Worm (Caenorhabditis elegans) whole organism, L2 larva: ENCODE measurements around the gene bbln-1.

Experiments
- C34F6.9 ChIP-seq: fragments of 150-350 bp; optimal IDR thresholded peaks from 2 replicates; lab custom pipeline; 2014; ENCODE audit warnings: missing biosample characterization, missing genetic modification characterization
- F13H6.1 ChIP-seq: sonication (generic microtip); optimal IDR thresholded peaks from 2 replicates; lab custom pipeline; 2016; ENCODE audit warnings: missing genetic modification characterization, missing compliant biosample characterization
- R02D3.7 ChIP-seq: fragments of 150-350 bp; optimal IDR thresholded peaks from 2 replicates; lab custom pipeline; 2014; ENCODE audit warnings: missing biosample characterization, missing genetic modification characterization
- Y55F3AM.14 ChIP-seq: fragments of 200-800 bp; sonication (Bioruptor generic); optimal IDR thresholded peaks from 2 replicates; lab custom pipeline; 2018; ENCODE audit warnings: mild to moderate bottlenecking, missing genetic modification characterization, missing compliant biosample characterization
- ZK546.5 ChIP-seq: sonication (generic microtip); optimal IDR thresholded peaks from 2 replicates; lab custom pipeline; 2017; ENCODE audit warnings: missing biosample characterization, missing genetic modification characterization
- alr-1 ChIP-seq: fragments of 150-350 bp; optimal IDR thresholded peaks from 2 replicates; lab custom pipeline; 2014; ENCODE audit warnings: missing biosample characterization, missing genetic modification characterization
- aly-2 ChIP-seq: fragments of 150-350 bp; optimal IDR thresholded peaks from 2 replicates; lab custom pipeline; 2014; ENCODE audit warnings: missing biosample characterization, missing genetic modification characterization
- ama-1 ChIP-seq: fragments of 150-350 bp; optimal IDR thresholded peaks from 2 replicates; lab custom pipeline; 2018; ENCODE audit warnings: inconsistent platforms
- blmp-1 ChIP-seq: sonication (generic microtip); optimal IDR thresholded peaks from 2 replicates; lab custom pipeline; 2017; ENCODE audit warnings: missing genetic modification characterization, mild to moderate bottlenecking, missing compliant biosample characterization, antibody characterized with exemption, moderate library complexity; ENCODE audit not compliant: insufficient read depth
- ceh-16 ChIP-seq: fragments of 150-350 bp; optimal IDR thresholded peaks from 2 replicates; lab custom pipeline; 2014; ENCODE audit warnings: missing biosample characterization, missing genetic modification characterization
- ceh-82 ChIP-seq: fragments of 150-350 bp; optimal IDR thresholded peaks from 2 replicates; lab custom pipeline; 2014; ENCODE audit warnings: missing biosample characterization, missing genetic modification characterization
- crh-2 ChIP-seq: sonication (generic microtip); optimal IDR thresholded peaks from 2 replicates; lab custom pipeline; 2017; ENCODE audit warnings: missing biosample characterization, missing genetic modification characterization
- dmd-4 ChIP-seq: sonication (generic microtip); optimal IDR thresholded peaks from 2 replicates; lab custom pipeline; 2017; ENCODE audit warnings: missing biosample characterization, missing genetic modification characterization
- egl-27 ChIP-seq: sonication (generic microtip); optimal IDR thresholded peaks from 3 replicates; lab custom pipeline; 2017; ENCODE audit warnings: missing biosample characterization, missing genetic modification reagents, missing genetic modification characterization
- elt-1 ChIP-seq: fragments of 150-350 bp; optimal IDR thresholded peaks from 2 replicates; lab custom pipeline; 2014; ENCODE audit warnings: missing biosample characterization, missing genetic modification characterization
- elt-3 ChIP-seq: sonication (generic microtip); optimal IDR thresholded peaks from 2 replicates; lab custom pipeline; 2017; ENCODE audit warnings: missing biosample characterization, missing genetic modification characterization
- fos-1 ChIP-seq: fragments of 150-350 bp; optimal IDR thresholded peaks from 2 replicates; lab custom pipeline; 2014; ENCODE audit warnings: missing biosample characterization, missing genetic modification characterization
- gmeb-1 ChIP-seq: fragments of 150-350 bp; optimal IDR thresholded peaks from 2 replicates; lab custom pipeline; 2014; ENCODE audit warnings: missing biosample characterization, missing genetic modification characterization
- lin-11 ChIP-seq: fragments of 150-350 bp; sonication (generic microtip); optimal IDR thresholded peaks from 2 replicates; lab custom pipeline; 2014; ENCODE audit warnings: missing biosample characterization, missing genetic modification characterization, inconsistent platforms, mixed read lengths
- lin-13 ChIP-seq: fragments of 150-350 bp; optimal IDR thresholded peaks from 2 replicates; lab custom pipeline; 2014; ENCODE audit warnings: missing biosample characterization, missing genetic modification reagents, missing genetic modification characterization
- lin-39 ChIP-seq: fragments of 150-350 bp; optimal IDR thresholded peaks from 2 replicates; lab custom pipeline; 2014; ENCODE audit warnings: missing biosample characterization, missing genetic modification reagents, missing genetic modification characterization
- lsy-2 ChIP-seq, 2 experiments: fragments of 150-350 bp in 1 of 2; sonication (generic microtip) in 1 of 2; optimal IDR thresholded peaks; 2 replicates each; lab custom pipeline; 2014 to 2017; ENCODE audit warnings: missing biosample characterization in 2 of 2, missing genetic modification characterization in 2 of 2
- mab-5 ChIP-seq: fragments of 150-350 bp; optimal IDR thresholded peaks from 2 replicates; lab custom pipeline; 2014; ENCODE audit warnings: missing biosample characterization, missing genetic modification characterization
- mbf-1 ChIP-seq: sonication (generic microtip); optimal IDR thresholded peaks from 2 replicates; lab custom pipeline; 2017; ENCODE audit warnings: missing biosample characterization, missing genetic modification characterization
- mdl-1 ChIP-seq, 2 experiments: fragments of 150-350 bp in 1 of 2; sonication (generic microtip) in 1 of 2; optimal IDR thresholded peaks; 2 replicates each; lab custom pipeline; 2017; ENCODE audit warnings: missing biosample characterization in 2 of 2, missing genetic modification characterization in 2 of 2
- nhr-10 ChIP-seq: sonication (generic microtip); optimal IDR thresholded peaks from 2 replicates; lab custom pipeline; 2017; ENCODE audit warnings: missing biosample characterization, missing genetic modification characterization
- nhr-11 ChIP-seq: fragments of 150-350 bp; optimal IDR thresholded peaks from 2 replicates; lab custom pipeline; 2014; ENCODE audit warnings: missing biosample characterization, missing genetic modification characterization
- nhr-12 ChIP-seq: fragments of 150-350 bp; optimal IDR thresholded peaks from 2 replicates; lab custom pipeline; 2014; ENCODE audit warnings: missing biosample characterization, missing genetic modification characterization
- nhr-129 ChIP-seq: fragments of 150-350 bp; optimal IDR thresholded peaks from 2 replicates; lab custom pipeline; 2014; ENCODE audit warnings: missing biosample characterization, missing genetic modification characterization
- nhr-21 ChIP-seq: fragments of 150-350 bp; optimal IDR thresholded peaks from 2 replicates; lab custom pipeline; 2014; ENCODE audit warnings: missing biosample characterization, missing genetic modification characterization
- nhr-23 ChIP-seq: fragments of 150-350 bp; optimal IDR thresholded peaks from 2 replicates; lab custom pipeline; 2014; ENCODE audit warnings: missing biosample characterization, missing genetic modification reagents, missing genetic modification characterization
- nhr-237 ChIP-seq: fragments of 150-350 bp; optimal IDR thresholded peaks from 2 replicates; lab custom pipeline; 2014; ENCODE audit warnings: missing biosample characterization, missing genetic modification characterization
- nhr-25 ChIP-seq: fragments of 150-350 bp; sonication (generic microtip); optimal IDR thresholded peaks from 3 replicates; lab custom pipeline; 2014; ENCODE audit warnings: missing biosample characterization, missing genetic modification characterization
- nhr-6 ChIP-seq: fragments of 150-350 bp; optimal IDR thresholded peaks from 2 replicates; lab custom pipeline; 2014; ENCODE audit warnings: missing biosample characterization, missing genetic modification characterization
- nhr-77 ChIP-seq: fragments of 150-350 bp; optimal IDR thresholded peaks from 2 replicates; lab custom pipeline; 2014; ENCODE audit warnings: missing biosample characterization, missing genetic modification characterization
- peb-1 ChIP-seq: fragments of 150-350 bp; optimal IDR thresholded peaks from 2 replicates; lab custom pipeline; 2014; ENCODE audit warnings: missing biosample characterization, missing genetic modification characterization
- sem-4 ChIP-seq: fragments of 150-350 bp; optimal IDR thresholded peaks from 2 replicates; lab custom pipeline; 2014; ENCODE audit warnings: missing biosample characterization, missing genetic modification reagents, missing genetic modification characterization
- skn-1 ChIP-seq: sonication (generic microtip); optimal IDR thresholded peaks from 2 replicates; lab custom pipeline; 2017; ENCODE audit warnings: missing biosample characterization, missing genetic modification characterization
- sma-3 ChIP-seq: sonication (generic microtip); optimal IDR thresholded peaks from 2 replicates; lab custom pipeline; 2016; ENCODE audit warnings: missing genetic modification reagents, missing genetic modification characterization, missing compliant biosample characterization
- sma-9 ChIP-seq, 2 experiments: fragments of 150-350 bp in 1 of 2; sonication (generic microtip) in 1 of 2; optimal IDR thresholded peaks; 2 replicates each; lab custom pipeline; 2014 to 2016; ENCODE audit warnings: missing genetic modification characterization in 2 of 2, mild to moderate bottlenecking in 1 of 2, missing biosample characterization in 1 of 2, missing compliant biosample characterization in 1 of 2, missing genetic modification reagents in 1 of 2, moderate library complexity in 1 of 2
- snpc-4 ChIP-seq: fragments of 150-350 bp; optimal IDR thresholded peaks from 2 replicates; lab custom pipeline; 2014; ENCODE audit warnings: missing biosample characterization, missing genetic modification characterization
- unc-39 ChIP-seq: fragments of 150-350 bp; optimal IDR thresholded peaks from 2 replicates; lab custom pipeline; 2014; ENCODE audit warnings: missing biosample characterization, missing genetic modification characterization
- unc-55 ChIP-seq: fragments of 150-350 bp; sonication (generic microtip); optimal IDR thresholded peaks from 3 replicates; lab custom pipeline; 2014; ENCODE audit warnings: missing biosample characterization, missing genetic modification reagents, missing genetic modification characterization
- unc-62 ChIP-seq: fragments of 150-350 bp; optimal IDR thresholded peaks from 2 replicates; lab custom pipeline; 2014; ENCODE audit warnings: missing biosample characterization, missing genetic modification reagents, missing genetic modification characterization
- zag-1 ChIP-seq: fragments of 150-350 bp; optimal IDR thresholded peaks from 2 replicates; lab custom pipeline; 2014; ENCODE audit warnings: missing biosample characterization, missing genetic modification characterization
- ztf-1 ChIP-seq: fragments of 200-800 bp; sonication (Bioruptor generic); conservative IDR thresholded peaks from 2 replicates; pipeline ENCODE4 v1.3.6; 2022; ENCODE audit warnings: missing genetic modification characterization, missing compliant biosample characterization
- ztf-11 ChIP-seq: sonication (generic microtip); optimal IDR thresholded peaks from 2 replicates; lab custom pipeline; 2017; ENCODE audit warnings: missing biosample characterization, missing genetic modification characterization
- ztf-4 ChIP-seq: fragments of 150-350 bp; optimal IDR thresholded peaks from 2 replicates; lab custom pipeline; 2014; ENCODE audit warnings: missing biosample characterization, missing genetic modification characterization

Gene bbln-1

ce11 chrX:3127626-3128142 is 24.6 kb downstream of the bbln-1 start (continued):
- TF ChIP-seq lin-13 (GFP tag; lab: Kevin White, UChicago), result peak; percentile 84
- peak; percentile 91 for TF ChIP-seq zag-1 (tag; lab: Kevin White, UChicago)
- TF ChIP-seq lin-11 (tag; lab: Kevin White, UChicago), result peak; percentile 91
- TF ChIP-seq ZK546.5 (tag; lab: Kevin White, UChicago), result no peak
- peak; percentile 96 for TF ChIP-seq crh-2
- no peak for TF ChIP-seq skn-1 (tag; lab: Kevin White, UChicago)
- TF ChIP-seq nhr-237, result peak; percentile 21
- TF ChIP-seq sma-9 (GFP tag; optimal IDR thresholded peaks at IDR 0.05; lab: Kevin White, UChicago), result peak; percentile 87
- TF ChIP-seq sma-9 (tag; optimal IDR thresholded peaks at IDR 0.05; lab: Kevin White, UChicago), result no peak
- TF ChIP-seq ztf-11 (tag; lab: Kevin White, UChicago), result peak; percentile 9
- peak; percentile 98 for TF ChIP-seq unc-55 (GFP tag; lab: Kevin White, UChicago)
- peak; percentile 85 for TF ChIP-seq mab-5 (tag; lab: Kevin White, UChicago)

- TF ChIP-seq nhr-10 (tag; lab: Kevin White, UChicago), result no peak
- TF ChIP-seq, all 48 proteins: peak for 0
Measured at ce11 chrX:3126979-3127378, 25.3 kb downstream of the bbln-1 start, which contains the start of gene spc-1. Gene spc-1 (minus strand): TSS chrX:3127079.

- TF ChIP-seq lin-39 (tag; lab: Kevin White, UChicago) (no peak), F13H6.1 (peak; percentile 23), zag-1 (tag; lab: Kevin White, UChicago) (no peak), alr-1 (tag; lab: Kevin White, UChicago) (no peak), unc-39 (no peak), mdl-1 (tag; optimal IDR thresholded peaks at IDR 0.05; lab: Kevin White, UChicago) (no peak), lin-13 (GFP tag; lab: Kevin White, UChicago) (peak; percentile 10), ZK546.5 (tag; lab: Kevin White, UChicago) (no peak), nhr-77 (tag; lab: Kevin White, UChicago) (no peak), egl-27 (no peak), nhr-23 (tag; lab: Kevin White, UChicago) (no peak), lin-11 (tag; lab: Kevin White, UChicago) (no peak), aly-2 (tag; lab: Kevin White, UChicago) (no peak), ceh-82 (tag; lab: Kevin White, UChicago) (no peak), sma-9 (GFP tag; optimal IDR thresholded peaks at IDR 0.05; lab: Kevin White, UChicago) (no peak), sma-9 (tag; optimal IDR thresholded peaks at IDR 0.05; lab: Kevin White, UChicago) (no peak), crh-2 (no peak), nhr-11 (tag; lab: Kevin White, UChicago) (no peak), nhr-237 (no peak), ztf-1 (no peak), nhr-10 (tag; lab: Kevin White, UChicago) (no peak), ztf-4 (no peak), ztf-11 (tag; lab: Kevin White, UChicago) (no peak), ceh-16 (tag; lab: Kevin White, UChicago) (no peak), unc-62 (no peak), mbf-1 (tag; lab: Kevin White, UChicago) (no peak), dmd-4 (tag; lab: Kevin White, UChicago) (no peak), nhr-6 (no peak), nhr-129 (tag; lab: Kevin White, UChicago) (peak; percentile 2), R02D3.7 (tag; lab: Kevin White, UChicago) (no peak), mab-5 (tag; lab: Kevin White, UChicago) (peak; percentile 0), sem-4 (tag; lab: Kevin White, UChicago) (no peak), C34F6.9 (tag; lab: Kevin White, UChicago) (peak; percentile 62), skn-1 (tag; lab: Kevin White, UChicago) (no peak), nhr-21 (tag; lab: Kevin White, UChicago) (no peak), ama-1 (no peak), sma-3 (GFP tag; lab: Kevin White, UChicago) (no peak), blmp-1 (no peak), lsy-2 (tag; optimal IDR thresholded peaks at IDR 0.05; lab: Kevin White, UChicago) (peak in 1 of 2 experiments; percentile 41), peb-1 (tag; lab: Kevin White, UChicago) (no peak), elt-3 (tag; lab: Kevin White, UChicago) (no peak), gmeb-1 (no peak), elt-1 (tag; lab: Kevin White, UChicago) (no peak), snpc-4 (no peak), nhr-12 (tag; lab: Kevin White, UChicago) (no peak), fos-1 (tag; lab: Kevin White, UChicago) (no peak), Y55F3AM.14 (GFP tag; lab: Kevin White, UChicago) (peak; percentile 42), unc-55 (GFP tag; lab: Kevin White, UChicago) (peak; percentile 20), nhr-25 (tag; lab: Kevin White, UChicago) (no peak)
- TF ChIP-seq, all 48 proteins: peak for 8
Measured at ce11 chrX:3126233-3126632, 26.0 kb downstream of the bbln-1 start.
